Worm (Caenorhabditis elegans): Measurements from ENCODE around the gene sra-31.

The sra-31 gene

DNA sequence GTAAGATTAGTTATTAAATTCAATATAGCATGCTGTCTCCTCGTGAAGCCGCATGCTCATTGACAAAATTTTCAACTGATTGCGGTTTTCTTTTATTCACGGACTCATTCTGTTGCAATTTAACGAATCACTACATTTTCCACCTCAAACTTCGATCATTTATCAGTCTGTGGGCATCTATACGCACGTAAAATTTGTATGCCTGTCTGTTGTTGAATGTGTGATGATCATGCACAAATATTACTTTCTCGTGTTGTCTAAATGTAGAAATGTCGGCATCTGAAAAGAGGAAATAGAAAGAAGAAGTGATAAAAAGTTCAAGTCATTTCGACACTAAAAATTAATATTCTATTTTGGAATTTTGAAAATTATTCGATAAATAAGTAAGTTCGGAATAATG lies 34.3 kb upstream of the sra-31 start:
- TF ChIP-seq C04F5.9 (tag; optimal IDR thresholded peaks at IDR 0.05) (no peak), lin-35 (GFP tag; optimal IDR thresholded peaks at IDR 0.05) (peak in 1 of 2 experiments; percentile 34), mep-1 (tag; optimal IDR thresholded peaks at IDR 0.05) (no peak), C34B4.2 (tag; optimal IDR thresholded peaks at IDR 0.05) (no peak), tlp-1 (tag; optimal IDR thresholded peaks at IDR 0.05) (no peak), F16B12.6 (tag; optimal IDR thresholded peaks at IDR 0.05) (no peak), lsy-2 (tag; optimal IDR thresholded peaks at IDR 0.05) (no peak), jun-1 (tag; optimal IDR thresholded peaks at IDR 0.05) (no peak), fkh-8 (tag; optimal IDR thresholded peaks at IDR 0.05) (no peak), elt-2 (tag; optimal IDR thresholded peaks at IDR 0.05) (peak; percentile 72)

DNA sequence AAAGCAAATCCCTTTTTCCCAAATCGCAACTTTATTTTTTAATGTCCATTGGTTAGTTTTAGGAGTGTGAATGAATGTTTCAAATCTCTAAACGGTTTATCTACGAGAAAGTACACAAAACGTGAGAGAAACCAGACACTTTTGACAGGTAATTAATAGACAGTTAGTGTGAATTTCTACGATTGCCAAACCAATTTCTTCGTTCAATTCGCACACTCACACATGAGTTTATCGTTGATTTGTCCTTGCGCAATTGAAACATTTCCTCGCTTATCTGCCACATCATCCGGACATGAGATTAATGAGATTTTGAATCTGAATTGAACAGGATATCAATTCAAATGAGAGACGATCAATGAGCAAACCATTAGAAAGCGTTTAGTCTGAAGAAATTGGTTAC lies 32.0 kb upstream of the sra-31 start:
- peak; percentile 4 for TF ChIP-seq C16A3.4 (tag; optimal IDR thresholded peaks at IDR 0.05)
- TF ChIP-seq mep-1 (tag; optimal IDR thresholded peaks at IDR 0.05) = peak; percentile 66
- TF ChIP-seq lin-14 (GFP tag; optimal IDR thresholded peaks at IDR 0.05) = peak; percentile 74
- TF ChIP-seq nhr-19 (GFP tag; conservative IDR thresholded peaks at IDR 0.05) = no peak
- no peak for TF ChIP-seq efl-3 (GFP tag; optimal IDR thresholded peaks at IDR 0.05)
- TF ChIP-seq pqm-1 (tag; optimal IDR thresholded peaks at IDR 0.05) = no peak
- peak in 3 of 6 experiments; percentile 13 to 48 (median 25) for TF ChIP-seq elt-3 (tag; optimal IDR thresholded peaks at IDR 0.05)
- peak; percentile 19 for TF ChIP-seq nhr-71 (tag; optimal IDR thresholded peaks at IDR 0.05)
- TF ChIP-seq mdl-1 (tag; optimal IDR thresholded peaks at IDR 0.05) = no peak
- peak; percentile 87 for TF ChIP-seq nhr-85 (tag)
- TF ChIP-seq blmp-1 (tag; optimal IDR thresholded peaks at IDR 0.05) = peak; percentile 54
- TF ChIP-seq lsy-2 (tag; optimal IDR thresholded peaks at IDR 0.05) = peak; percentile 0 to 31
- TF ChIP-seq snu-23 (GFP tag; optimal IDR thresholded peaks at IDR 0.05) = peak; percentile 31
- TF ChIP-seq nhr-90 (tag; optimal IDR thresholded peaks at IDR 0.05; ENCODE audit: poor library complexity) = peak; percentile 1

DNA sequence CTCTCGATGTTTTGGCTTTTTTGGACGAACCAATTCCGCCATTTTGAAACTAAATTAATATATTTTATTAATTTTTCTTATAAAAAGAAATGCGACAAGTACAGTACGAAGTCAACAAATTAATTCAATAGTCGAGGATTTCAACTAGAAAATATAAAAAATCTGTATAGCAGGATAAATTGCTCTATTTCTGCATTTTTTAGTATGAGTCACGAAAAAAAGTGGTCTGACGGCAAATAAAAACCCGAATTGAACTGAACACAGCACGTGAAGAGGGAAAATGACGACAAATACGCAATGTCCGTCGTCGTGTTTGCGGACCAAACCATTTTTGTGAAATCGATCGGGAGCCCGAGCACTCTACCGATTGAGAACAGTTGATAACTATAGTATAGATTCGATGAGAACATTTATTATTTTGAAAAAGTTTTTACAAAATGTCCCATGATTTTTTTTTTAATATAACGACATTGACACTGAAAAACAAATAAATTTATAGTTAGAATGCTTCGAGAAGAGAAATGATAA lies 31.1 kb upstream of the sra-31 start, which contains the start of gene epg-5:
Gene epg-5 (minus strand): TSS at position 51 of the 528 bp plus-strand sequence.
- peak; percentile 8 for TF ChIP-seq nhr-47 (tag; optimal IDR thresholded peaks at IDR 0.05)
- no peak for TF ChIP-seq ceh-90 (tag; optimal IDR thresholded peaks at IDR 0.05)
- TF ChIP-seq tbx-2 (tag; optimal IDR thresholded peaks at IDR 0.05) = peak; percentile 8
- TF ChIP-seq elt-2 (tag; optimal IDR thresholded peaks at IDR 0.05) = peak; percentile 11
- no peak for TF ChIP-seq ceh-63 (GFP tag; optimal IDR thresholded peaks at IDR 0.05)
- peak; percentile 6 for TF ChIP-seq C16A3.4 (tag; optimal IDR thresholded peaks at IDR 0.05)
- TF ChIP-seq efl-1 (optimal IDR thresholded peaks at IDR 0.05) = peak; percentile 42 to 54
- TF ChIP-seq efl-1 (GFP tag; optimal IDR thresholded peaks at IDR 0.05 in 1 of 2) = peak; percentile 53 to 80
- TF ChIP-seq blmp-1 (tag; optimal IDR thresholded peaks at IDR 0.05) = peak; percentile 41
- TF ChIP-seq rnt-1 (tag; optimal IDR thresholded peaks at IDR 0.05) = peak; percentile 31
- no peak for TF ChIP-seq skn-1 (tag; optimal IDR thresholded peaks at IDR 0.05)
- peak; percentile 38 for TF ChIP-seq nhr-71 (tag; optimal IDR thresholded peaks at IDR 0.05)
- TF ChIP-seq ceh-82 (tag; optimal IDR thresholded peaks at IDR 0.05) = peak in 1 of 3 experiments; percentile 14
- TF ChIP-seq nhr-20 (tag; optimal IDR thresholded peaks at IDR 0.05) = peak; percentile 40
- TF ChIP-seq mdl-1 (tag; optimal IDR thresholded peaks at IDR 0.05) = peak in 1 of 2 experiments; percentile 75
- TF ChIP-seq F16B12.6 (tag; optimal IDR thresholded peaks at IDR 0.05) = peak; percentile 89
- peak; percentile 60 for TF ChIP-seq lin-14 (GFP tag; optimal IDR thresholded peaks at IDR 0.05)
- TF ChIP-seq hpl-2 (GFP tag; optimal IDR thresholded peaks at IDR 0.05) = no peak
- TF ChIP-seq snu-23 (GFP tag; optimal IDR thresholded peaks at IDR 0.05) = peak; percentile 49
- TF ChIP-seq fos-1 (tag; optimal IDR thresholded peaks at IDR 0.05) = no peak
- peak; percentile 65 for TF ChIP-seq mep-1 (tag; optimal IDR thresholded peaks at IDR 0.05)
- TF ChIP-seq lsy-2 (tag; optimal IDR thresholded peaks at IDR 0.05) = peak; percentile 41 to 57
- TF ChIP-seq dpl-1 (GFP tag; optimal IDR thresholded peaks at IDR 0.05) = peak in 2 of 3 experiments; percentile 46 to 54
- TF ChIP-seq unc-62 (GFP tag; optimal IDR thresholded peaks at IDR 0.05) = no peak
- no peak for TF ChIP-seq sptf-1 (tag; optimal IDR thresholded peaks at IDR 0.05)
- TF ChIP-seq lin-35 (GFP tag; optimal IDR thresholded peaks at IDR 0.05) = peak; percentile 57 to 60

Data from whole organism, L1 larva.